Worm (Caenorhabditis elegans) whole organism, L2 larva: ENCODE data around the gene sdc-2.

Source experiments
- C34F6.9 ChIP-seq: fragments of 150-350 bp; optimal IDR thresholded peaks from 2 replicates; lab custom pipeline; 2014; ENCODE audit warnings: missing biosample characterization, missing genetic modification characterization
- F13H6.1 ChIP-seq: sonication (generic microtip); optimal IDR thresholded peaks from 2 replicates; lab custom pipeline; 2016; ENCODE audit warnings: missing genetic modification characterization, missing compliant biosample characterization
- R02D3.7 ChIP-seq: fragments of 150-350 bp; optimal IDR thresholded peaks from 2 replicates; lab custom pipeline; 2014; ENCODE audit warnings: missing biosample characterization, missing genetic modification characterization
- Y55F3AM.14 ChIP-seq: fragments of 200-800 bp; sonication (Bioruptor generic); optimal IDR thresholded peaks from 2 replicates; lab custom pipeline; 2018; ENCODE audit warnings: mild to moderate bottlenecking, missing genetic modification characterization, missing compliant biosample characterization
- ZK546.5 ChIP-seq: sonication (generic microtip); optimal IDR thresholded peaks from 2 replicates; lab custom pipeline; 2017; ENCODE audit warnings: missing biosample characterization, missing genetic modification characterization
- alr-1 ChIP-seq: fragments of 150-350 bp; optimal IDR thresholded peaks from 2 replicates; lab custom pipeline; 2014; ENCODE audit warnings: missing biosample characterization, missing genetic modification characterization
- aly-2 ChIP-seq: fragments of 150-350 bp; optimal IDR thresholded peaks from 2 replicates; lab custom pipeline; 2014; ENCODE audit warnings: missing biosample characterization, missing genetic modification characterization
- ama-1 ChIP-seq: fragments of 150-350 bp; optimal IDR thresholded peaks from 2 replicates; lab custom pipeline; 2018; ENCODE audit warnings: inconsistent platforms
- blmp-1 ChIP-seq: sonication (generic microtip); optimal IDR thresholded peaks from 2 replicates; lab custom pipeline; 2017; ENCODE audit warnings: missing genetic modification characterization, mild to moderate bottlenecking, missing compliant biosample characterization, antibody characterized with exemption, moderate library complexity; ENCODE audit not compliant: insufficient read depth
- ceh-16 ChIP-seq: fragments of 150-350 bp; optimal IDR thresholded peaks from 2 replicates; lab custom pipeline; 2014; ENCODE audit warnings: missing biosample characterization, missing genetic modification characterization
- ceh-82 ChIP-seq: fragments of 150-350 bp; optimal IDR thresholded peaks from 2 replicates; lab custom pipeline; 2014; ENCODE audit warnings: missing biosample characterization, missing genetic modification characterization
- crh-2 ChIP-seq: sonication (generic microtip); optimal IDR thresholded peaks from 2 replicates; lab custom pipeline; 2017; ENCODE audit warnings: missing biosample characterization, missing genetic modification characterization
- dmd-4 ChIP-seq: sonication (generic microtip); optimal IDR thresholded peaks from 2 replicates; lab custom pipeline; 2017; ENCODE audit warnings: missing biosample characterization, missing genetic modification characterization
- egl-27 ChIP-seq: sonication (generic microtip); optimal IDR thresholded peaks from 3 replicates; lab custom pipeline; 2017; ENCODE audit warnings: missing biosample characterization, missing genetic modification reagents, missing genetic modification characterization
- elt-1 ChIP-seq: fragments of 150-350 bp; optimal IDR thresholded peaks from 2 replicates; lab custom pipeline; 2014; ENCODE audit warnings: missing biosample characterization, missing genetic modification characterization
- elt-3 ChIP-seq: sonication (generic microtip); optimal IDR thresholded peaks from 2 replicates; lab custom pipeline; 2017; ENCODE audit warnings: missing biosample characterization, missing genetic modification characterization
- fos-1 ChIP-seq: fragments of 150-350 bp; optimal IDR thresholded peaks from 2 replicates; lab custom pipeline; 2014; ENCODE audit warnings: missing biosample characterization, missing genetic modification characterization
- gmeb-1 ChIP-seq: fragments of 150-350 bp; optimal IDR thresholded peaks from 2 replicates; lab custom pipeline; 2014; ENCODE audit warnings: missing biosample characterization, missing genetic modification characterization
- lin-11 ChIP-seq: fragments of 150-350 bp; sonication (generic microtip); optimal IDR thresholded peaks from 2 replicates; lab custom pipeline; 2014; ENCODE audit warnings: missing biosample characterization, missing genetic modification characterization, inconsistent platforms, mixed read lengths
- lin-13 ChIP-seq: fragments of 150-350 bp; optimal IDR thresholded peaks from 2 replicates; lab custom pipeline; 2014; ENCODE audit warnings: missing biosample characterization, missing genetic modification reagents, missing genetic modification characterization
- lin-39 ChIP-seq: fragments of 150-350 bp; optimal IDR thresholded peaks from 2 replicates; lab custom pipeline; 2014; ENCODE audit warnings: missing biosample characterization, missing genetic modification reagents, missing genetic modification characterization
- lsy-2 ChIP-seq, 2 experiments: fragments of 150-350 bp in 1 of 2; sonication (generic microtip) in 1 of 2; optimal IDR thresholded peaks; 2 replicates each; lab custom pipeline; 2014 to 2017; ENCODE audit warnings: missing biosample characterization in 2 of 2, missing genetic modification characterization in 2 of 2
- mab-5 ChIP-seq: fragments of 150-350 bp; optimal IDR thresholded peaks from 2 replicates; lab custom pipeline; 2014; ENCODE audit warnings: missing biosample characterization, missing genetic modification characterization
- mbf-1 ChIP-seq: sonication (generic microtip); optimal IDR thresholded peaks from 2 replicates; lab custom pipeline; 2017; ENCODE audit warnings: missing biosample characterization, missing genetic modification characterization
- mdl-1 ChIP-seq, 2 experiments: fragments of 150-350 bp in 1 of 2; sonication (generic microtip) in 1 of 2; optimal IDR thresholded peaks; 2 replicates each; lab custom pipeline; 2017; ENCODE audit warnings: missing biosample characterization in 2 of 2, missing genetic modification characterization in 2 of 2
- nhr-10 ChIP-seq: sonication (generic microtip); optimal IDR thresholded peaks from 2 replicates; lab custom pipeline; 2017; ENCODE audit warnings: missing biosample characterization, missing genetic modification characterization
- nhr-11 ChIP-seq: fragments of 150-350 bp; optimal IDR thresholded peaks from 2 replicates; lab custom pipeline; 2014; ENCODE audit warnings: missing biosample characterization, missing genetic modification characterization
- nhr-12 ChIP-seq: fragments of 150-350 bp; optimal IDR thresholded peaks from 2 replicates; lab custom pipeline; 2014; ENCODE audit warnings: missing biosample characterization, missing genetic modification characterization
- nhr-129 ChIP-seq: fragments of 150-350 bp; optimal IDR thresholded peaks from 2 replicates; lab custom pipeline; 2014; ENCODE audit warnings: missing biosample characterization, missing genetic modification characterization
- nhr-21 ChIP-seq: fragments of 150-350 bp; optimal IDR thresholded peaks from 2 replicates; lab custom pipeline; 2014; ENCODE audit warnings: missing biosample characterization, missing genetic modification characterization
- nhr-23 ChIP-seq: fragments of 150-350 bp; optimal IDR thresholded peaks from 2 replicates; lab custom pipeline; 2014; ENCODE audit warnings: missing biosample characterization, missing genetic modification reagents, missing genetic modification characterization
- nhr-237 ChIP-seq: fragments of 150-350 bp; optimal IDR thresholded peaks from 2 replicates; lab custom pipeline; 2014; ENCODE audit warnings: missing biosample characterization, missing genetic modification characterization
- nhr-25 ChIP-seq: fragments of 150-350 bp; sonication (generic microtip); optimal IDR thresholded peaks from 3 replicates; lab custom pipeline; 2014; ENCODE audit warnings: missing biosample characterization, missing genetic modification characterization
- nhr-6 ChIP-seq: fragments of 150-350 bp; optimal IDR thresholded peaks from 2 replicates; lab custom pipeline; 2014; ENCODE audit warnings: missing biosample characterization, missing genetic modification characterization
- nhr-77 ChIP-seq: fragments of 150-350 bp; optimal IDR thresholded peaks from 2 replicates; lab custom pipeline; 2014; ENCODE audit warnings: missing biosample characterization, missing genetic modification characterization
- peb-1 ChIP-seq: fragments of 150-350 bp; optimal IDR thresholded peaks from 2 replicates; lab custom pipeline; 2014; ENCODE audit warnings: missing biosample characterization, missing genetic modification characterization
- sem-4 ChIP-seq: fragments of 150-350 bp; optimal IDR thresholded peaks from 2 replicates; lab custom pipeline; 2014; ENCODE audit warnings: missing biosample characterization, missing genetic modification reagents, missing genetic modification characterization
- skn-1 ChIP-seq: sonication (generic microtip); optimal IDR thresholded peaks from 2 replicates; lab custom pipeline; 2017; ENCODE audit warnings: missing biosample characterization, missing genetic modification characterization
- sma-3 ChIP-seq: sonication (generic microtip); optimal IDR thresholded peaks from 2 replicates; lab custom pipeline; 2016; ENCODE audit warnings: missing genetic modification reagents, missing genetic modification characterization, missing compliant biosample characterization
- sma-9 ChIP-seq, 2 experiments: fragments of 150-350 bp in 1 of 2; sonication (generic microtip) in 1 of 2; optimal IDR thresholded peaks; 2 replicates each; lab custom pipeline; 2014 to 2016; ENCODE audit warnings: missing genetic modification characterization in 2 of 2, mild to moderate bottlenecking in 1 of 2, missing biosample characterization in 1 of 2, missing compliant biosample characterization in 1 of 2, missing genetic modification reagents in 1 of 2, moderate library complexity in 1 of 2
- snpc-4 ChIP-seq: fragments of 150-350 bp; optimal IDR thresholded peaks from 2 replicates; lab custom pipeline; 2014; ENCODE audit warnings: missing biosample characterization, missing genetic modification characterization
- unc-39 ChIP-seq: fragments of 150-350 bp; optimal IDR thresholded peaks from 2 replicates; lab custom pipeline; 2014; ENCODE audit warnings: missing biosample characterization, missing genetic modification characterization
- unc-55 ChIP-seq: fragments of 150-350 bp; sonication (generic microtip); optimal IDR thresholded peaks from 3 replicates; lab custom pipeline; 2014; ENCODE audit warnings: missing biosample characterization, missing genetic modification reagents, missing genetic modification characterization
- unc-62 ChIP-seq: fragments of 150-350 bp; optimal IDR thresholded peaks from 2 replicates; lab custom pipeline; 2014; ENCODE audit warnings: missing biosample characterization, missing genetic modification reagents, missing genetic modification characterization
- zag-1 ChIP-seq: fragments of 150-350 bp; optimal IDR thresholded peaks from 2 replicates; lab custom pipeline; 2014; ENCODE audit warnings: missing biosample characterization, missing genetic modification characterization
- ztf-1 ChIP-seq: fragments of 200-800 bp; sonication (Bioruptor generic); conservative IDR thresholded peaks from 2 replicates; pipeline ENCODE4 v1.3.6; 2022; ENCODE audit warnings: missing genetic modification characterization, missing compliant biosample characterization
- ztf-11 ChIP-seq: sonication (generic microtip); optimal IDR thresholded peaks from 2 replicates; lab custom pipeline; 2017; ENCODE audit warnings: missing biosample characterization, missing genetic modification characterization
- ztf-4 ChIP-seq: fragments of 150-350 bp; optimal IDR thresholded peaks from 2 replicates; lab custom pipeline; 2014; ENCODE audit warnings: missing biosample characterization, missing genetic modification characterization

sdc-2 gene

ce11 chrX:11474149-11474585, 48.3 kb upstream of the sdc-2 start:
- no peak for TF ChIP-seq nhr-77 (tag; lab: Kevin White, UChicago)
- no peak for TF ChIP-seq crh-2 (tag; lab: Kevin White, UChicago)
- TF ChIP-seq ztf-4, result no peak
- no peak for TF ChIP-seq sma-3
- no peak for TF ChIP-seq gmeb-1 (tag; lab: Kevin White, UChicago)
- no peak for TF ChIP-seq unc-55 (GFP tag; lab: Kevin White, UChicago)
- TF ChIP-seq C34F6.9, result no peak
- no peak for TF ChIP-seq R02D3.7 (tag; lab: Kevin White, UChicago)
- no peak for TF ChIP-seq lin-13 (GFP tag; lab: Kevin White, UChicago)
- peak; percentile 7 for TF ChIP-seq elt-1 (tag; lab: Kevin White, UChicago)
- TF ChIP-seq ztf-1, result no peak
- no peak for TF ChIP-seq Y55F3AM.14 (GFP tag; lab: Kevin White, UChicago)
- no peak for TF ChIP-seq lin-11 (tag; lab: Kevin White, UChicago)
- no peak for TF ChIP-seq snpc-4 (tag; lab: Kevin White, UChicago)
- TF ChIP-seq ceh-16, result no peak
- no peak for TF ChIP-seq lsy-2 (tag; optimal IDR thresholded peaks at IDR 0.05; lab: Kevin White, UChicago)
- TF ChIP-seq blmp-1 (tag; lab: Kevin White, UChicago), result peak; percentile 45
- no peak for TF ChIP-seq lin-39 (tag; lab: Kevin White, UChicago)
- TF ChIP-seq peb-1, result peak; percentile 72
- TF ChIP-seq ztf-11 (tag; lab: Kevin White, UChicago), result no peak
- TF ChIP-seq ama-1 (lab: Kevin White, UChicago), result no peak
- TF ChIP-seq F13H6.1 (tag; lab: Kevin White, UChicago), result peak; percentile 56
- no peak for TF ChIP-seq alr-1 (tag; lab: Kevin White, UChicago)
- no peak for TF ChIP-seq nhr-6 (tag; lab: Kevin White, UChicago)
- TF ChIP-seq zag-1 (tag; lab: Kevin White, UChicago), result no peak
- TF ChIP-seq sma-9 (GFP tag; optimal IDR thresholded peaks at IDR 0.05; lab: Kevin White, UChicago), result no peak
- TF ChIP-seq sma-9 (tag; optimal IDR thresholded peaks at IDR 0.05; lab: Kevin White, UChicago), result no peak
- TF ChIP-seq mab-5 (tag; lab: Kevin White, UChicago), result no peak
- no peak for TF ChIP-seq ZK546.5 (tag; lab: Kevin White, UChicago)
- no peak for TF ChIP-seq sem-4 (tag; lab: Kevin White, UChicago)
- TF ChIP-seq nhr-12, result no peak
- TF ChIP-seq nhr-23 (tag; lab: Kevin White, UChicago), result no peak
- TF ChIP-seq skn-1 (tag; lab: Kevin White, UChicago), result no peak
- TF ChIP-seq nhr-25 (tag; lab: Kevin White, UChicago), result peak; percentile 77
- no peak for TF ChIP-seq unc-62 (GFP tag; lab: Kevin White, UChicago)
- TF ChIP-seq nhr-129, result no peak
- no peak for TF ChIP-seq mdl-1 (tag; optimal IDR thresholded peaks at IDR 0.05; lab: Kevin White, UChicago)
- no peak for TF ChIP-seq elt-3 (tag; lab: Kevin White, UChicago)
- TF ChIP-seq aly-2 (tag; lab: Kevin White, UChicago), result no peak
- TF ChIP-seq fos-1 (tag; lab: Kevin White, UChicago), result peak; percentile 2
- no peak for TF ChIP-seq dmd-4
- peak; percentile 6 for TF ChIP-seq nhr-21
- TF ChIP-seq nhr-11 (tag; lab: Kevin White, UChicago), result no peak
- TF ChIP-seq nhr-237 (tag; lab: Kevin White, UChicago), result no peak
- no peak for TF ChIP-seq egl-27 (tag; lab: Kevin White, UChicago)
- no peak for TF ChIP-seq mbf-1 (tag; lab: Kevin White, UChicago)
- TF ChIP-seq ceh-82, result no peak
- no peak for TF ChIP-seq unc-39 (tag; lab: Kevin White, UChicago)
- no peak for TF ChIP-seq nhr-10 (tag; lab: Kevin White, UChicago)
